In genomic region chrV:4387916-4388315, ce11 we compare ENCODE assay signal across 2 worm cellular contexts.
A peak's percentile ranks its signal among the peaks of the same experiment; 100 is the strongest.
TF ChIP-seq lines count a peak whose summit lies in the region.

No protein-coding gene starts in this region.

TF ChIP-seq in whole organism, L3 larva, 47 proteins besides CTCF, POLR2A, EP300 and RAD21:
- no peak for TF ChIP-seq ZK546.5 (tag; optimal IDR thresholded peaks at IDR 0.05; lab: Kevin White, UChicago)
- no peak for TF ChIP-seq nhr-11 (tag; optimal IDR thresholded peaks at IDR 0.05; lab: Kevin White, UChicago)
- TF ChIP-seq ceh-16 (tag; optimal IDR thresholded peaks at IDR 0.05; lab: Kevin White, UChicago) = no peak
- peak; percentile 93 for TF ChIP-seq nfya-1 (tag; optimal IDR thresholded peaks at IDR 0.05; lab: Kevin White, UChicago; ENCODE audit: insufficient read depth)
- TF ChIP-seq nhr-28 (tag; optimal IDR thresholded peaks at IDR 0.05; lab: Kevin White, UChicago) = no peak
- no peak for TF ChIP-seq fos-1 (tag; optimal IDR thresholded peaks at IDR 0.05; lab: Kevin White, UChicago)
- TF ChIP-seq nhr-12 (tag; optimal IDR thresholded peaks at IDR 0.05; lab: Kevin White, UChicago) = no peak
TF ChIP-seq in whole organism, L3 larva: peak in this region for 1.

TF ChIP-seq in whole organism, mixed stage, embryonic, 35 proteins besides CTCF, POLR2A, EP300 and RAD21:
- TF ChIP-seq lsy-2 (tag; optimal IDR thresholded peaks at IDR 0.05; lab: Kevin White, UChicago) (peak; percentile 21), ztf-11 (tag; optimal IDR thresholded peaks at IDR 0.05; lab: Kevin White, UChicago) (no peak)
